Fruit fly (Drosophila melanogaster): ENCODE measurements around the gene Cad87A.

The Cad87A gene

DNA sequence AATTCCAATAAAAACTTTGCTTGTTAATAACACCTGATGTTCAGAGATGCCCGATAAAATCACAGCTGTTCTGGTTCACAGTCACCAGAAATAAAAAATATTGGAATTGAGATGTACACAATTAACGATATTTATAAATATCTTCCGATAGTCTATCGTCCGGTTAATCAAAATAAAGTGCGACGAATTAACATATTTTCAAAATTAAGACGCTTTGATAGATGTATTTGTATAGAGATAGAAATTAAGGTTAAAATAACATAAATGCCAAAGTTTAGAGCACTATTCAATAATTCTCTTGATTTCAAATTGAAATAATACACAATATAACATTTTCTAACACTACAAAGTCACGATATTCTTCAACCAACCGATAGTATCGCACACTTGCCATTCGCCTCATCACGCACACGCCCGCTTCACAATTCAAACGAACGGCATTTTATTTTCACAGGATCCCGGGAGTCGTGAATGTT, 13.8 kb upstream of the Cad87A start, which contains the start of the genes CG3281 and aurA (continued):
- peak; percentile 48 for TF ChIP-seq CG1603 (tag; optimal IDR thresholded peaks at IDR 0.05)
- TF ChIP-seq btn (GFP tag; optimal IDR thresholded peaks at IDR 0.05): no peak
- peak; percentile 86 for TF ChIP-seq pzg (GFP tag; optimal IDR thresholded peaks at IDR 0.05)
- TF ChIP-seq Kr (GFP tag; optimal IDR thresholded peaks at IDR 0.05): no peak
- no peak for TF ChIP-seq CG8478 (optimal IDR thresholded peaks at IDR 0.05)
- peak; percentile 81 for TF ChIP-seq bab2 (GFP tag; optimal IDR thresholded peaks at IDR 0.05)
- TF ChIP-seq CG12942 (GFP tag; optimal IDR thresholded peaks at IDR 0.05): peak; percentile 60
- no peak for TF ChIP-seq Doc2 (GFP tag; IDR thresholded peaks at IDR 0.05)
- peak; percentile 64 for TF ChIP-seq ERR (GFP tag; optimal IDR thresholded peaks at IDR 0.05)
- TF ChIP-seq CG3281 (GFP tag; optimal IDR thresholded peaks at IDR 0.05): peak; percentile 80
- no peak for TF ChIP-seq ro (GFP tag; IDR thresholded peaks at IDR 0.05)
- peak; percentile 46 for TF ChIP-seq CG12104 (GFP tag; optimal IDR thresholded peaks at IDR 0.05)
- TF ChIP-seq corto (GFP tag; optimal IDR thresholded peaks at IDR 0.05): peak; percentile 7
- TF ChIP-seq CG3726 (GFP tag; IDR thresholded peaks at IDR 0.05): no peak
- TF ChIP-seq dmrt99B (tag; optimal IDR thresholded peaks at IDR 0.05): no peak
- peak; percentile 42 for TF ChIP-seq disco-r (GFP tag; optimal IDR thresholded peaks at IDR 0.05)
- peak; percentile 89 for TF ChIP-seq CG30403 (GFP tag; optimal IDR thresholded peaks at IDR 0.05)
- TF ChIP-seq CG5180 (GFP tag; optimal IDR thresholded peaks at IDR 0.05): no peak
- peak; percentile 58 for TF ChIP-seq CG7372 (GFP tag; IDR thresholded peaks at IDR 0.05)
- peak; percentile 36; the same call in 1 of the 2 replicates for TF ChIP-seq CG4730 (GFP tag; IDR thresholded peaks at IDR 0.05)
- TF ChIP-seq dimm (GFP tag; IDR thresholded peaks at IDR 0.05): no peak
- no peak for TF ChIP-seq Deaf1 (tag; optimal IDR thresholded peaks at IDR 0.05)
- peak; percentile 72 for TF ChIP-seq CG34376 (GFP tag; optimal IDR thresholded peaks at IDR 0.05)
- no peak for TF ChIP-seq cad (GFP tag; optimal IDR thresholded peaks at IDR 0.05)
- peak; percentile 57 for TF ChIP-seq ems (GFP tag; optimal IDR thresholded peaks at IDR 0.05)
- TF ChIP-seq oc (tag; optimal IDR thresholded peaks at IDR 0.05): no peak
- no peak for TF ChIP-seq chm (GFP tag; IDR thresholded peaks at IDR 0.05)
- peak; percentile 34; the same call in 1 of the 3 replicates for TF ChIP-seq CG14050 (GFP tag; IDR thresholded peaks at IDR 0.05)
- no peak for TF ChIP-seq sim (GFP tag; IDR thresholded peaks at IDR 0.05)
- peak; percentile 99 for TF ChIP-seq Dll (GFP tag; IDR thresholded peaks at IDR 0.05; ENCODE audit: partially characterized antibody)
- no peak for TF ChIP-seq CG17612 (GFP tag; IDR thresholded peaks at IDR 0.05)
- TF ChIP-seq Rx (GFP tag; IDR thresholded peaks at IDR 0.05): peak; percentile 31; the same call in 1 of the 2 replicates
- TF ChIP-seq inv (GFP tag; IDR thresholded peaks at IDR 0.05; ENCODE audit: partially characterized antibody): peak; percentile 97
- no peak for TF ChIP-seq CG11696 (GFP tag; IDR thresholded peaks at IDR 0.05)
- TF ChIP-seq Med (GFP tag): peak; percentile 94
- TF ChIP-seq CG1529 (GFP tag; optimal IDR thresholded peaks at IDR 0.05): no peak
- TF ChIP-seq lbe (GFP tag; optimal IDR thresholded peaks at IDR 0.05): peak; percentile 62
- peak; percentile 68 for TF ChIP-seq Hmx (GFP tag; optimal IDR thresholded peaks at IDR 0.05)
- TF ChIP-seq Stat92E (GFP tag; optimal IDR thresholded peaks at IDR 0.05): peak in 1 of 3 experiments; percentile 28
- TF ChIP-seq E2f2 (GFP tag; IDR thresholded peaks at IDR 0.05): peak; percentile 89
- TF ChIP-seq CG5245 (GFP tag; optimal IDR thresholded peaks at IDR 0.05): peak; percentile 32
- TF ChIP-seq vnd (GFP tag; IDR thresholded peaks at IDR 0.05; ENCODE audit: partially characterized antibody): peak; percentile 97
- peak; percentile 87 for TF ChIP-seq CG17361 (GFP tag; IDR thresholded peaks at IDR 0.05)
- 0 out of 2 replicates have a peak, but pooled peaks have one; percentile 5 for TF ChIP-seq CG17328 (GFP tag; IDR thresholded peaks at IDR 0.05)
- peak; percentile 44 for TF ChIP-seq CG17385 (GFP tag; optimal IDR thresholded peaks at IDR 0.05)
- TF ChIP-seq CG17568 (GFP tag; optimal IDR thresholded peaks at IDR 0.05): no peak
- peak; percentile 16; the same call in 1 of the 2 replicates for TF ChIP-seq wor (GFP tag; IDR thresholded peaks at IDR 0.05)
- peak; percentile 97 for TF ChIP-seq CG13287 (GFP tag; IDR thresholded peaks at IDR 0.05; ENCODE audit: partially characterized antibody)
- TF ChIP-seq CG11560 (tag; IDR thresholded peaks at IDR 0.05): peak; percentile 27; the same call in 1 of the 3 replicates
- peak; percentile 89 for TF ChIP-seq Myb (GFP tag; optimal IDR thresholded peaks at IDR 0.05)
- no peak for TF ChIP-seq Lim3 (GFP tag; IDR thresholded peaks at IDR 0.05)

Measured in whole organism, embryonic.